Worm (Caenorhabditis elegans) whole organism, L2 larva: ENCODE data around the gene C50F4.1.

Source experiments
- C34F6.9 ChIP-seq: fragments of 150-350 bp; optimal IDR thresholded peaks from 2 replicates; lab custom pipeline; 2014; ENCODE audit warnings: missing biosample characterization, missing genetic modification characterization
- F13H6.1 ChIP-seq: sonication (generic microtip); optimal IDR thresholded peaks from 2 replicates; lab custom pipeline; 2016; ENCODE audit warnings: missing genetic modification characterization, missing compliant biosample characterization
- R02D3.7 ChIP-seq: fragments of 150-350 bp; optimal IDR thresholded peaks from 2 replicates; lab custom pipeline; 2014; ENCODE audit warnings: missing biosample characterization, missing genetic modification characterization
- Y55F3AM.14 ChIP-seq: fragments of 200-800 bp; sonication (Bioruptor generic); optimal IDR thresholded peaks from 2 replicates; lab custom pipeline; 2018; ENCODE audit warnings: mild to moderate bottlenecking, missing genetic modification characterization, missing compliant biosample characterization
- alr-1 ChIP-seq: fragments of 150-350 bp; optimal IDR thresholded peaks from 2 replicates; lab custom pipeline; 2014; ENCODE audit warnings: missing biosample characterization, missing genetic modification characterization
- aly-2 ChIP-seq: fragments of 150-350 bp; optimal IDR thresholded peaks from 2 replicates; lab custom pipeline; 2014; ENCODE audit warnings: missing biosample characterization, missing genetic modification characterization
- ama-1 ChIP-seq: fragments of 150-350 bp; optimal IDR thresholded peaks from 2 replicates; lab custom pipeline; 2018; ENCODE audit warnings: inconsistent platforms
- ceh-16 ChIP-seq: fragments of 150-350 bp; optimal IDR thresholded peaks from 2 replicates; lab custom pipeline; 2014; ENCODE audit warnings: missing biosample characterization, missing genetic modification characterization
- ceh-82 ChIP-seq: fragments of 150-350 bp; optimal IDR thresholded peaks from 2 replicates; lab custom pipeline; 2014; ENCODE audit warnings: missing biosample characterization, missing genetic modification characterization
- crh-2 ChIP-seq: sonication (generic microtip); optimal IDR thresholded peaks from 2 replicates; lab custom pipeline; 2017; ENCODE audit warnings: missing biosample characterization, missing genetic modification characterization
- dmd-4 ChIP-seq: sonication (generic microtip); optimal IDR thresholded peaks from 2 replicates; lab custom pipeline; 2017; ENCODE audit warnings: missing biosample characterization, missing genetic modification characterization
- egl-27 ChIP-seq: sonication (generic microtip); optimal IDR thresholded peaks from 3 replicates; lab custom pipeline; 2017; ENCODE audit warnings: missing biosample characterization, missing genetic modification reagents, missing genetic modification characterization
- elt-1 ChIP-seq: fragments of 150-350 bp; optimal IDR thresholded peaks from 2 replicates; lab custom pipeline; 2014; ENCODE audit warnings: missing biosample characterization, missing genetic modification characterization
- elt-3 ChIP-seq: sonication (generic microtip); optimal IDR thresholded peaks from 2 replicates; lab custom pipeline; 2017; ENCODE audit warnings: missing biosample characterization, missing genetic modification characterization
- fos-1 ChIP-seq: fragments of 150-350 bp; optimal IDR thresholded peaks from 2 replicates; lab custom pipeline; 2014; ENCODE audit warnings: missing biosample characterization, missing genetic modification characterization
- gmeb-1 ChIP-seq: fragments of 150-350 bp; optimal IDR thresholded peaks from 2 replicates; lab custom pipeline; 2014; ENCODE audit warnings: missing biosample characterization, missing genetic modification characterization
- lin-11 ChIP-seq: fragments of 150-350 bp; sonication (generic microtip); optimal IDR thresholded peaks from 2 replicates; lab custom pipeline; 2014; ENCODE audit warnings: missing biosample characterization, missing genetic modification characterization, inconsistent platforms, mixed read lengths
- lin-13 ChIP-seq: fragments of 150-350 bp; optimal IDR thresholded peaks from 2 replicates; lab custom pipeline; 2014; ENCODE audit warnings: missing biosample characterization, missing genetic modification reagents, missing genetic modification characterization
- lin-39 ChIP-seq: fragments of 150-350 bp; optimal IDR thresholded peaks from 2 replicates; lab custom pipeline; 2014; ENCODE audit warnings: missing biosample characterization, missing genetic modification reagents, missing genetic modification characterization
- lsy-2 ChIP-seq, 2 experiments: fragments of 150-350 bp in 1 of 2; sonication (generic microtip) in 1 of 2; optimal IDR thresholded peaks; 2 replicates each; lab custom pipeline; 2014 to 2017; ENCODE audit warnings: missing biosample characterization in 2 of 2, missing genetic modification characterization in 2 of 2
- mab-5 ChIP-seq: fragments of 150-350 bp; optimal IDR thresholded peaks from 2 replicates; lab custom pipeline; 2014; ENCODE audit warnings: missing biosample characterization, missing genetic modification characterization
- mbf-1 ChIP-seq: sonication (generic microtip); optimal IDR thresholded peaks from 2 replicates; lab custom pipeline; 2017; ENCODE audit warnings: missing biosample characterization, missing genetic modification characterization
- mdl-1 ChIP-seq, 2 experiments: fragments of 150-350 bp in 1 of 2; sonication (generic microtip) in 1 of 2; optimal IDR thresholded peaks; 2 replicates each; lab custom pipeline; 2017; ENCODE audit warnings: missing biosample characterization in 2 of 2, missing genetic modification characterization in 2 of 2
- nhr-10 ChIP-seq: sonication (generic microtip); optimal IDR thresholded peaks from 2 replicates; lab custom pipeline; 2017; ENCODE audit warnings: missing biosample characterization, missing genetic modification characterization
- nhr-11 ChIP-seq: fragments of 150-350 bp; optimal IDR thresholded peaks from 2 replicates; lab custom pipeline; 2014; ENCODE audit warnings: missing biosample characterization, missing genetic modification characterization
- nhr-12 ChIP-seq: fragments of 150-350 bp; optimal IDR thresholded peaks from 2 replicates; lab custom pipeline; 2014; ENCODE audit warnings: missing biosample characterization, missing genetic modification characterization
- nhr-129 ChIP-seq: fragments of 150-350 bp; optimal IDR thresholded peaks from 2 replicates; lab custom pipeline; 2014; ENCODE audit warnings: missing biosample characterization, missing genetic modification characterization
- nhr-21 ChIP-seq: fragments of 150-350 bp; optimal IDR thresholded peaks from 2 replicates; lab custom pipeline; 2014; ENCODE audit warnings: missing biosample characterization, missing genetic modification characterization
- nhr-23 ChIP-seq: fragments of 150-350 bp; optimal IDR thresholded peaks from 2 replicates; lab custom pipeline; 2014; ENCODE audit warnings: missing biosample characterization, missing genetic modification reagents, missing genetic modification characterization
- nhr-237 ChIP-seq: fragments of 150-350 bp; optimal IDR thresholded peaks from 2 replicates; lab custom pipeline; 2014; ENCODE audit warnings: missing biosample characterization, missing genetic modification characterization
- nhr-25 ChIP-seq: fragments of 150-350 bp; sonication (generic microtip); optimal IDR thresholded peaks from 3 replicates; lab custom pipeline; 2014; ENCODE audit warnings: missing biosample characterization, missing genetic modification characterization
- nhr-6 ChIP-seq: fragments of 150-350 bp; optimal IDR thresholded peaks from 2 replicates; lab custom pipeline; 2014; ENCODE audit warnings: missing biosample characterization, missing genetic modification characterization
- nhr-77 ChIP-seq: fragments of 150-350 bp; optimal IDR thresholded peaks from 2 replicates; lab custom pipeline; 2014; ENCODE audit warnings: missing biosample characterization, missing genetic modification characterization
- sma-3 ChIP-seq: sonication (generic microtip); optimal IDR thresholded peaks from 2 replicates; lab custom pipeline; 2016; ENCODE audit warnings: missing genetic modification reagents, missing genetic modification characterization, missing compliant biosample characterization
- sma-9 ChIP-seq, 2 experiments: fragments of 150-350 bp in 1 of 2; sonication (generic microtip) in 1 of 2; optimal IDR thresholded peaks; 2 replicates each; lab custom pipeline; 2014 to 2016; ENCODE audit warnings: missing genetic modification characterization in 2 of 2, mild to moderate bottlenecking in 1 of 2, missing biosample characterization in 1 of 2, missing compliant biosample characterization in 1 of 2, missing genetic modification reagents in 1 of 2, moderate library complexity in 1 of 2
- snpc-4 ChIP-seq: fragments of 150-350 bp; optimal IDR thresholded peaks from 2 replicates; lab custom pipeline; 2014; ENCODE audit warnings: missing biosample characterization, missing genetic modification characterization
- unc-39 ChIP-seq: fragments of 150-350 bp; optimal IDR thresholded peaks from 2 replicates; lab custom pipeline; 2014; ENCODE audit warnings: missing biosample characterization, missing genetic modification characterization
- unc-55 ChIP-seq: fragments of 150-350 bp; sonication (generic microtip); optimal IDR thresholded peaks from 3 replicates; lab custom pipeline; 2014; ENCODE audit warnings: missing biosample characterization, missing genetic modification reagents, missing genetic modification characterization
- unc-62 ChIP-seq: fragments of 150-350 bp; optimal IDR thresholded peaks from 2 replicates; lab custom pipeline; 2014; ENCODE audit warnings: missing biosample characterization, missing genetic modification reagents, missing genetic modification characterization
- zag-1 ChIP-seq: fragments of 150-350 bp; optimal IDR thresholded peaks from 2 replicates; lab custom pipeline; 2014; ENCODE audit warnings: missing biosample characterization, missing genetic modification characterization
- ztf-1 ChIP-seq: fragments of 200-800 bp; sonication (Bioruptor generic); conservative IDR thresholded peaks from 2 replicates; pipeline ENCODE4 v1.3.6; 2022; ENCODE audit warnings: missing genetic modification characterization, missing compliant biosample characterization
- ztf-11 ChIP-seq: sonication (generic microtip); optimal IDR thresholded peaks from 2 replicates; lab custom pipeline; 2017; ENCODE audit warnings: missing biosample characterization, missing genetic modification characterization

C50F4.1 gene

ce11 chrV:9549459-9549858 is 22.9 kb downstream of the C50F4.1 start, which contains the start of gene nstp-10:
Gene nstp-10 (minus strand): TSS chrV:9549836.
- TF ChIP-seq unc-39 (tag; lab: Kevin White, UChicago) (no peak), nhr-6 (tag; lab: Kevin White, UChicago) (no peak), gmeb-1 (tag; lab: Kevin White, UChicago) (peak; percentile 7), unc-55 (GFP tag; lab: Kevin White, UChicago) (peak; percentile 69), lin-13 (GFP tag; lab: Kevin White, UChicago) (peak; percentile 36), lsy-2 (tag; optimal IDR thresholded peaks at IDR 0.05; lab: Kevin White, UChicago) (peak; percentile 3 to 78), fos-1 (peak; percentile 12), nhr-11 (tag; lab: Kevin White, UChicago) (no peak), sma-3 (no peak), C34F6.9 (peak; percentile 37), nhr-129 (tag; lab: Kevin White, UChicago) (peak; percentile 55), crh-2 (peak; percentile 19), sma-9 (GFP tag; optimal IDR thresholded peaks at IDR 0.05; lab: Kevin White, UChicago) (no peak), sma-9 (tag; optimal IDR thresholded peaks at IDR 0.05; lab: Kevin White, UChicago) (no peak), ceh-16 (tag; lab: Kevin White, UChicago) (no peak)

- TF ChIP-seq lin-11 (tag; lab: Kevin White, UChicago) (no peak), sma-9 (GFP tag; optimal IDR thresholded peaks at IDR 0.05; lab: Kevin White, UChicago) (peak; percentile 29), sma-9 (tag; optimal IDR thresholded peaks at IDR 0.05; lab: Kevin White, UChicago) (no peak), alr-1 (tag; lab: Kevin White, UChicago) (no peak), C34F6.9 (peak; percentile 32), unc-55 (GFP tag; lab: Kevin White, UChicago) (peak; percentile 40), ceh-16 (tag; lab: Kevin White, UChicago) (no peak), nhr-129 (tag; lab: Kevin White, UChicago) (no peak), nhr-25 (no peak), elt-3 (tag; lab: Kevin White, UChicago) (no peak), lsy-2 (tag; optimal IDR thresholded peaks at IDR 0.05; lab: Kevin White, UChicago) (peak in 1 of 2 experiments; percentile 3), gmeb-1 (tag; lab: Kevin White, UChicago) (no peak)
- TF ChIP-seq, all 48 proteins: peak for 4
These were observed 23.7 kb downstream of the C50F4.1 start, which contains the start of gene ehbp-1 for ce11 chrV:9550313-9550712. Gene ehbp-1 (plus strand): TSS chrV:9550644.

ce11 chrV:9556668-9557067 is 30.1 kb downstream of the C50F4.1 start:
- no peak for TF ChIP-seq ceh-16 (tag; lab: Kevin White, UChicago)
- TF ChIP-seq elt-1 = no peak
- no peak for TF ChIP-seq gmeb-1 (tag; lab: Kevin White, UChicago)
- TF ChIP-seq nhr-12 = no peak
- no peak for TF ChIP-seq nhr-21 (tag; lab: Kevin White, UChicago)
- no peak for TF ChIP-seq aly-2
- no peak for TF ChIP-seq dmd-4
- TF ChIP-seq egl-27 = no peak
- TF ChIP-seq, all 48 proteins: peak for 0

ce11 chrV:9561624-9562179 is 35.1 kb downstream of the C50F4.1 start, which contains the start of gene rgef-1:
Gene rgef-1 (minus strand): TSS chrV:9561674.
- TF ChIP-seq nhr-23 (no peak), elt-3 (tag; lab: Kevin White, UChicago) (no peak), unc-62 (GFP tag; lab: Kevin White, UChicago) (no peak), nhr-11 (tag; lab: Kevin White, UChicago) (no peak), C34F6.9 (peak; percentile 91), snpc-4 (tag; lab: Kevin White, UChicago) (no peak), ztf-1 (GFP tag; lab: Robert Waterston, UW) (no peak), sma-3 (no peak), mbf-1 (tag; lab: Kevin White, UChicago) (no peak), zag-1 (tag; lab: Kevin White, UChicago) (peak; percentile 85), alr-1 (tag; lab: Kevin White, UChicago) (no peak), ztf-11 (no peak), lsy-2 (tag; optimal IDR thresholded peaks at IDR 0.05; lab: Kevin White, UChicago) (peak; percentile 33 to 66), nhr-77 (tag; lab: Kevin White, UChicago) (no peak), F13H6.1 (peak; percentile 81), mdl-1 (tag; optimal IDR thresholded peaks at IDR 0.05; lab: Kevin White, UChicago) (peak; percentile 47 to 78), egl-27 (no peak), nhr-129 (tag; lab: Kevin White, UChicago) (peak; percentile 56), nhr-21 (tag; lab: Kevin White, UChicago) (no peak), mab-5 (peak; percentile 59), sma-9 (GFP tag; optimal IDR thresholded peaks at IDR 0.05; lab: Kevin White, UChicago) (peak; percentile 28), sma-9 (tag; optimal IDR thresholded peaks at IDR 0.05; lab: Kevin White, UChicago) (no peak), aly-2 (no peak), fos-1 (peak; percentile 17), dmd-4 (no peak), unc-39 (tag; lab: Kevin White, UChicago) (no peak), lin-39 (tag; lab: Kevin White, UChicago) (no peak), lin-11 (tag; lab: Kevin White, UChicago) (peak; percentile 59), unc-55 (GFP tag; lab: Kevin White, UChicago) (peak; percentile 94), ceh-82 (tag; lab: Kevin White, UChicago) (no peak), ama-1 (lab: Kevin White, UChicago) (no peak), nhr-12 (no peak), gmeb-1 (tag; lab: Kevin White, UChicago) (no peak), ceh-16 (tag; lab: Kevin White, UChicago) (no peak), lin-13 (GFP tag; lab: Kevin White, UChicago) (peak; percentile 50), nhr-10 (tag; lab: Kevin White, UChicago) (no peak), R02D3.7 (tag; lab: Kevin White, UChicago) (no peak), nhr-237 (tag; lab: Kevin White, UChicago) (no peak), nhr-25 (no peak), Y55F3AM.14 (peak; percentile 53)
